Fruit fly (Drosophila melanogaster): ENCODE results near the gene cactin.
A peak's percentile ranks its signal among the peaks of the same experiment; 100 is the strongest.

cactin gene

dm6 chrX:20423747-20424165, at the start of gene cactin, which contains the start of gene Pp4-19C:
TSS of gene cactin (plus strand) at chrX:20424069.
TSS of gene Pp4-19C (minus strand) at chrX:20424002.
- no peak for TF ChIP-seq usp (GFP tag; optimal IDR thresholded peaks at IDR 0.05)
- no peak for TF ChIP-seq CG8478 (optimal IDR thresholded peaks at IDR 0.05)
- no peak for TF ChIP-seq Dll (optimal IDR thresholded peaks at IDR 0.05)
- no peak for TF ChIP-seq psq (optimal IDR thresholded peaks at IDR 0.05)
- TF ChIP-seq EcR (GFP tag; optimal IDR thresholded peaks at IDR 0.05): no peak
- no peak for TF ChIP-seq pan (optimal IDR thresholded peaks at IDR 0.05)

dm6 chrX:20376422-20376821, 47.4 kb upstream of the cactin start, which contains the start of gene CG12679:
TSS of gene CG12679 (minus strand) at chrX:20376522.
- TF ChIP-seq Dll (optimal IDR thresholded peaks at IDR 0.05): no peak
- no peak for TF ChIP-seq psq (optimal IDR thresholded peaks at IDR 0.05)
- no peak for TF ChIP-seq usp (GFP tag; optimal IDR thresholded peaks at IDR 0.05)
- TF ChIP-seq pan (optimal IDR thresholded peaks at IDR 0.05): no peak
- no peak for TF ChIP-seq EcR (GFP tag; optimal IDR thresholded peaks at IDR 0.05)
- no peak for TF ChIP-seq CG8478 (optimal IDR thresholded peaks at IDR 0.05)

DNA sequence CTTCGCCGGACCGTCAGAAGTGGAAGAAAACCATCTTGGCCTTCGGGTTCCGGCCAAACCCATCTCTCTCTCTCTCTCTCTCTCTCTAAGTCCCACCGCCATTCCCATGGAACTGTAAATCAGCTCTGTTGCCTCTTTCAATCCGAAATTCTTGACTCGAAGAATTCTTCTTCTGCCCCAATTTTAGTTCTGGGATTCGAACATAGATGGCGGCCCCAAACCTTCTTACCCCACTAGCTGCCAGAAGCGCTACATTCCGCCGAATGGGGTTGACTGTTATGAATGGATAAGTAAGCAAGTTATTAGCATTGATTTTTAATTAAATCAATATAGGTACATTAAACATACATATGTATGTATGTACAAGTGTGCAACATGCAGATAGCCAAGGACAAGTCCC, 38.0 kb upstream of the cactin start:
- no peak for TF ChIP-seq Dll (optimal IDR thresholded peaks at IDR 0.05)
- no peak for TF ChIP-seq CG8478 (optimal IDR thresholded peaks at IDR 0.05)
- TF ChIP-seq psq (optimal IDR thresholded peaks at IDR 0.05): no peak
- no peak for TF ChIP-seq usp (GFP tag; optimal IDR thresholded peaks at IDR 0.05)
- TF ChIP-seq EcR (GFP tag; optimal IDR thresholded peaks at IDR 0.05): no peak
- TF ChIP-seq pan (optimal IDR thresholded peaks at IDR 0.05): no peak

DNA sequence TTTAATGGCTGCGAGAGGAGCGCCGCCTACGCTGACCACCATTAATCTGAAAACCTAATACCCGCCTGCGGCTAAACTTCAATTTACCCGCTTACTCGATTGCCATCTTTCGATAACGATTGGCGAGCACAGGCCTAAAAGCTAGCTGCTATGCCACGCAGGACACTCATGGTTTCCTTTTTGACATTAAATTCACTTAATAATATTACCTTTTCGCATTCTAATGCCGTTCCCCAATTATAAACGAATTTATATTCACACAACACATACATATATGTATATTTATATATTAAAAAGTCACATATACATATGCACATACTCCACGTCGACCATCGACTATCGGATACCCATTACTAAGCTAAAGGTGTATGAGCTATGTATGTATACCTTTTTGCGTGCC, 34.2 kb upstream of the cactin start:
- TF ChIP-seq EcR (GFP tag; optimal IDR thresholded peaks at IDR 0.05): no peak
- TF ChIP-seq CG8478 (optimal IDR thresholded peaks at IDR 0.05): no peak
- no peak for TF ChIP-seq Dll (optimal IDR thresholded peaks at IDR 0.05)
- TF ChIP-seq psq (optimal IDR thresholded peaks at IDR 0.05): no peak

dm6 chrX:20390706-20391105, 33.2 kb upstream of the cactin start, which contains the start of gene jb:
TSS of gene jb (minus strand) at chrX:20390806.
- TF ChIP-seq CG8478 (optimal IDR thresholded peaks at IDR 0.05) (no peak), Dll (optimal IDR thresholded peaks at IDR 0.05) (no peak), usp (GFP tag; optimal IDR thresholded peaks at IDR 0.05) (no peak), psq (optimal IDR thresholded peaks at IDR 0.05) (no peak), EcR (GFP tag; optimal IDR thresholded peaks at IDR 0.05) (no peak), pan (optimal IDR thresholded peaks at IDR 0.05) (no peak)

- no peak for TF ChIP-seq EcR (GFP tag; optimal IDR thresholded peaks at IDR 0.05)
Measured at dm6 chrX:20391230-20391629, 32.6 kb upstream of the cactin start.

DNA sequence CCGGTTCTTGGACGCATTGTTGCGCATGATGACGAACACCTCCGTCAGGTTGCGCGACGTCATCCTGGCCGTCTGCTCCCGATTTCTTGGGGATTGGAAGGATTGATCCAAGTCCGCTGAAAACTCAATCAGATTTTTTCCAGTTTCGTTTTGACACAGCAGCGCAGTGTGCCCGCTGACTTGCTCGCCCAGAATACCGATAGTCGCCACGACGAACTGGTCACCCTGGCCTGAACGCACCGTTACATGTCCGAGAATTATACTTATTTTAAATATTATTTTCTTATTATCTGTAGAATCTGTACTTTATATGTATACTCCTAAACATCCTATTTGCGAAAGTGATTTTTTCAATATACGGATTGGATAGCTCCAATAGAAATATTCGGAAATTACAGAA, 30.3 kb upstream of the cactin start, which contains the start of gene Syx16:
TSS of gene Syx16 (minus strand) at position 172 of the 400 bp plus-strand sequence.
- TF ChIP-seq usp (GFP tag; optimal IDR thresholded peaks at IDR 0.05) (no peak), EcR (GFP tag; optimal IDR thresholded peaks at IDR 0.05) (no peak), CG8478 (optimal IDR thresholded peaks at IDR 0.05) (no peak), psq (optimal IDR thresholded peaks at IDR 0.05) (no peak), Dll (optimal IDR thresholded peaks at IDR 0.05) (no peak), pan (optimal IDR thresholded peaks at IDR 0.05) (no peak)

DNA sequence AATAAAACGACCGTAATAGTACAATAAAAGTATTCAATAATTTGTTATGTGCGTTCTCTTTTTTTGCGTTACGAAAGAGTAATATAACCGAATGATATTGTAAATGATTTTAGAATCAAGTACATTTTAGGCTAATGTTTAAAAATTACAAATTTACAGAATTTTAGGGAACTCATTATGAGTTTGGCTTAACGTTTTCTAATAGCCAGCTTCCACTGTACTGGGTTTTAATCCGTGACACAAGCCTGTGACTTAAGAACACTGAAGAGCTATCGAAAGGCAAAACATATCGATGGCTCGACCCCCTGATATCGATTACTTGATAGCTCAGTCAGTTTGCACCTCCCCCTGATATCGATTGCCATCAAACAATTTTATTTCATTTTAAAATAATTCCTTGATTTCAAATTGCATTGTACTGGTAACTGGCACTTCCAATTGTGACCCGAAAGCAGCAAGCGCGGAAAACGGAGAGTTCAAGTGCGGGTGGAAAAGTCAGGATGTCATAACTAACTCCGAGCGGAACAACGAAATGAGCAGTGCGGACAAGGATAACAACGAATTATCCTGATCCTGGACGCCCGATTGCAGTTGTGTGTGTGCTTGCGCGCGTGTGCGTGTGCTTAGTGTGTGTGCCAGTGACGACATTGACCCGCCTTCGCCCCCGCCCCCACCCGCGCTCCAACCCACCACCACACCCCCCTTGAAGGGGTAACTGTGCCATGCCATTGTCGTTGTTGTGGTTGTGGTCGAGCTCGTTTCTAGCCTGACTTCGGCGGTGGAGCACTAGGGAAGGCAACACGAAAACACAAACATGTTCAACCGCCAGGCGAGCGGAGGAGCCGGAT, 29.6 kb upstream of the cactin start, which contains the start of gene HERC2:
TSS of gene HERC2 (plus strand) at position 330 of the 848 bp plus-strand sequence.
- TF ChIP-seq Dll (optimal IDR thresholded peaks at IDR 0.05) (no peak), psq (optimal IDR thresholded peaks at IDR 0.05) (no peak), pan (optimal IDR thresholded peaks at IDR 0.05) (no peak), EcR (GFP tag; optimal IDR thresholded peaks at IDR 0.05) (no peak), usp (GFP tag; optimal IDR thresholded peaks at IDR 0.05) (no peak), CG8478 (optimal IDR thresholded peaks at IDR 0.05) (no peak)

- TF ChIP-seq EcR (GFP tag; optimal IDR thresholded peaks at IDR 0.05) (no peak), CG8478 (optimal IDR thresholded peaks at IDR 0.05) (peak; percentile 42)
Measured at dm6 chrX:20411635-20412034, 12.2 kb upstream of the cactin start.

dm6 chrX:20413481-20413880, 10.4 kb upstream of the cactin start, which contains the start of gene CG15459:
TSS of gene CG15459 (minus strand) at chrX:20413581.
- no peak for TF ChIP-seq psq (optimal IDR thresholded peaks at IDR 0.05)
- no peak for TF ChIP-seq usp (GFP tag; optimal IDR thresholded peaks at IDR 0.05)
- TF ChIP-seq CG8478 (optimal IDR thresholded peaks at IDR 0.05): no peak
- no peak for TF ChIP-seq pan (optimal IDR thresholded peaks at IDR 0.05)
- no peak for TF ChIP-seq EcR (GFP tag; optimal IDR thresholded peaks at IDR 0.05)
- TF ChIP-seq Dll (optimal IDR thresholded peaks at IDR 0.05): no peak

- no peak for TF ChIP-seq CG8478 (optimal IDR thresholded peaks at IDR 0.05)
- TF ChIP-seq Dll (optimal IDR thresholded peaks at IDR 0.05): no peak
- TF ChIP-seq EcR (GFP tag; optimal IDR thresholded peaks at IDR 0.05): no peak
- TF ChIP-seq pan (optimal IDR thresholded peaks at IDR 0.05): no peak
- TF ChIP-seq usp (GFP tag; optimal IDR thresholded peaks at IDR 0.05): no peak
- TF ChIP-seq psq (optimal IDR thresholded peaks at IDR 0.05): no peak
Measured at dm6 chrX:20414099-20414498, 9.8 kb upstream of the cactin start, which contains the start of gene CG15458. TSS of gene CG15458 (minus strand) at chrX:20414199.

DNA sequence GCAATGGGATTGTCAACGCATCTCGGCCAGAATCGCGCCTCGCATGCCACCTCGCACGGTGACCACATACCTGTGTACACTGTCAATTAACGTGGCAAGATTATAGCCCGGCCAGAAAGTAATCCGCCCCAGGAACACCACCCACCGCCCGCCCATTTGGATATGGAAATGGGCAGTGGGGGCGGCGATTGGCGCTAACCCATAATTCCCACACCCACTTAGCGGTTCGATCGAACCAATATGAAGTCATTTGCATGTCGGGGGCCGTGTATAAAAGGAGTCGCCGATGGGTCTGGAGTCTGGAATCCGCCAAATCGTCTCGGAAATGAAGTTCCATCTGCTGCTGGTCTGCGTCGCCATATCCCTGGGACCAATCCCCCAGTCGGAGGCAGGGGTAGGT, 8.4 kb upstream of the cactin start, which contains the start of gene Obp19a:
TSS of gene Obp19a (plus strand) at position 301 of the 400 bp plus-strand sequence.
- no peak for TF ChIP-seq usp (GFP tag; optimal IDR thresholded peaks at IDR 0.05)

DNA sequence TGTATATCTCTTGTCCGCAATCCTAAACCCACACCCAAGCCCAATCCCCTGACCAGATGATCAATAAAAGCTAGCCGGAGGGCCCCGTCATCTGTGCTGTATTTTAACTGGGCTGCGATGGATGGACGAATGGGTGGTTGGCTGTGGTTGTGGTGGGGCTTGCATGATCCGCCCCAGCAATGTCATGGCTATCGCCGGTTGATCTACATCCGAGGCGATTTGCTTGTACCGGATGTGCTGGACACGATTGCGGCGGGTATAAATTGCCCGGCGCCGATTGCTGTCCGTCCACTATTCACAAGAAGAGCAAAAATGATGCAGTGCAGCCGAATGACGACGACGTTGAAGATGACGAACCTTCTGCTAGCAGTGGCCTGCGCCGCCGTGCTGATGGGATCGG, 7.4 kb upstream of the cactin start, which contains the start of gene Obp19b:
TSS of gene Obp19b (plus strand) at position 301 of the 400 bp plus-strand sequence.
- TF ChIP-seq Dll (optimal IDR thresholded peaks at IDR 0.05) (no peak), CG8478 (optimal IDR thresholded peaks at IDR 0.05) (no peak), usp (GFP tag; optimal IDR thresholded peaks at IDR 0.05) (no peak), EcR (GFP tag; optimal IDR thresholded peaks at IDR 0.05) (no peak), pan (optimal IDR thresholded peaks at IDR 0.05) (no peak), psq (optimal IDR thresholded peaks at IDR 0.05) (no peak)

Data from whole organism.